Fruit fly (Drosophila melanogaster): ENCODE results near the gene Obp19b.

Obp19b gene

dm6 chrX:20423747-20424165 is 7.2 kb downstream of the Obp19b start, which contains the start of the genes Pp4-19C and cactin (continued):
- TF ChIP-seq topi (GFP tag; optimal IDR thresholded peaks at IDR 0.05), result peak; percentile 31
- TF ChIP-seq CG15336 (GFP tag; IDR thresholded peaks at IDR 0.05), result no peak
- TF ChIP-seq CG1621 (tag; optimal IDR thresholded peaks at IDR 0.05), result no peak
- TF ChIP-seq CG10669 (GFP tag; optimal IDR thresholded peaks at IDR 0.05), result no peak
- TF ChIP-seq CG6276 (GFP tag; optimal IDR thresholded peaks at IDR 0.05), result no peak
- no peak for TF ChIP-seq Hr4 (GFP tag; optimal IDR thresholded peaks at IDR 0.05)
- TF ChIP-seq CG8632 (GFP tag; optimal IDR thresholded peaks at IDR 0.05), result no peak
- no peak for TF ChIP-seq CG11902 (GFP tag; optimal IDR thresholded peaks at IDR 0.05)
- no peak for TF ChIP-seq Eip93F (GFP tag; optimal IDR thresholded peaks at IDR 0.05)
- no peak for TF ChIP-seq CG10631 (GFP tag; optimal IDR thresholded peaks at IDR 0.05)
- TF ChIP-seq lz (GFP tag; optimal IDR thresholded peaks at IDR 0.05), result peak; percentile 20
- no peak for TF ChIP-seq spab (GFP tag; optimal IDR thresholded peaks at IDR 0.05)
- TF ChIP-seq dsx (GFP tag; optimal IDR thresholded peaks at IDR 0.05; ENCODE audit: poor library complexity, severe bottlenecking), result no peak
- TF ChIP-seq fd85E (GFP tag; optimal IDR thresholded peaks at IDR 0.05), result no peak
- TF ChIP-seq achi (GFP tag; optimal IDR thresholded peaks at IDR 0.05), result no peak
- TF ChIP-seq CG3919 (GFP tag; optimal IDR thresholded peaks at IDR 0.05), result no peak

DNA sequence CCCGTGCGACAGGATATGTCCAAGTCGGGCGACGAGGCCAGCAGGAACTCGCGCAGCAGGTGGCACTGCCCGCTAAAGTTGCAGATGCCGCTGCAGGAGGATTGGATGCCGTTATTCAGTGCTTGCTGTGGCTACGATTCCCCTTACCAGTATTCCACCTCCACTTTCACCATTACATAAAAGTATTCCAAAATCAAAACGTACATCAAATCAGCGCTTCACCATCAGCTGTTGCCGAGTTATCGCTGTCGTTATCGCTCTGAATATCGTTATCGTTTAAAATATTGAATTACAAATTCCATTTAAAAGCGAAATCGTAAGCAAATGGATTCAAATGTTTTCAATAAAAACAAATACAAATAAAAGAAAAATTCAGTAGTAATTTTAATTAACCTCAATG is 10.3 kb downstream of the Obp19b start, which contains the start of gene CG15456:
Gene CG15456 (minus strand): TSS at position 225 of the 400 bp plus-strand sequence.
- no peak for TF ChIP-seq CG16779 (tag; optimal IDR thresholded peaks at IDR 0.05)

DNA sequence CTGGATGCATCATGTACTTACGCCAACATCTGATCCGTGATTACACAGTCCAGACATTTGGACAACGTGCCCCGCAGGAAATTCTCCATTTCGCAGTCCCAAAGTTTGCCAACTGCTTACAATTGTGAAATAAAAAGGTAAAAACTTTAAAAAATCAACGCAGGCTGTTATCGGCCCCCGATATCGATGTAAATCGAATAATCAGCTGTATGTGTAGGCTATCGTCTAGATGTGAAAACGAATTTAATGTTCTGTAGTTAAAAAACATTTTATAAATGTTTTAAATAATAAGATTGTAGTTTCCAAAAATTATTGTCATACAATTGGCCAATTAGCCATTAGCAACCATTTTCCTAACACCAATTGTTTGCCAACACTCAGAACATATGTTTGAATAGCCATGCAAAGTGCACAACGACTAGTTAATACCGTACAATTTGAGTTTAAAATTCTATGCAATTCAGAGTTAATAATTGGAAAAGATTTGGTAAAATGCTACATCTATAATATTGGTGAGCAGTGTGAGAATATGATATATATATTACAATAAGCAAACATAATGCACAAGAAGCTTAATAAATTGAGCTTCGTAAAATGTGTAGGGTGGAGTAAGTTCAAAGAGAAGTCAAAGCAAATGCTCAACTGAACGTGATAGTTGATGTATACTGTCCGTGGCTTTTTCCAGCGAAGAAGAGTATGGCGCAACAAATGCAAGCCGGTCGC is 13.1 kb downstream of the Obp19b start, which contains the start of the genes CG11710 and mal:
Gene CG11710 (minus strand): TSS at position 192 of the 723 bp plus-strand sequence.
Gene mal (plus strand): TSS at position 194 of the 723 bp plus-strand sequence.
- TF ChIP-seq CG11902 (GFP tag; optimal IDR thresholded peaks at IDR 0.05) (peak; percentile 73), acj6 (GFP tag; optimal IDR thresholded peaks at IDR 0.05) (peak; percentile 80), CG6163 (GFP tag; IDR thresholded peaks at IDR 0.05) (peak; percentile 61; the same call in 1 of the 3 replicates), CG34406 (GFP tag; optimal IDR thresholded peaks at IDR 0.05) (peak; percentile 73), CG6854 (GFP tag; optimal IDR thresholded peaks at IDR 0.05) (peak; percentile 76), CG10631 (GFP tag; optimal IDR thresholded peaks at IDR 0.05) (peak; percentile 81), CG8632 (GFP tag; optimal IDR thresholded peaks at IDR 0.05) (peak; percentile 65), CG8319 (GFP tag; optimal IDR thresholded peaks at IDR 0.05) (peak; percentile 72), cyc (GFP tag; optimal IDR thresholded peaks at IDR 0.05) (peak; percentile 87), Hr39 (GFP tag; optimal IDR thresholded peaks at IDR 0.05) (peak; percentile 83), esn (GFP tag; optimal IDR thresholded peaks at IDR 0.05) (peak; percentile 89), Sox14 (GFP tag; optimal IDR thresholded peaks at IDR 0.05) (peak; percentile 85), Lpt (GFP tag; optimal IDR thresholded peaks at IDR 0.05) (peak; percentile 65), achi (GFP tag; optimal IDR thresholded peaks at IDR 0.05) (no peak), Ets21C (GFP tag; optimal IDR thresholded peaks at IDR 0.05) (peak; percentile 73), CG6808 (GFP tag; optimal IDR thresholded peaks at IDR 0.05) (no peak), CG8119 (GFP tag; IDR thresholded peaks at IDR 0.05) (peak; percentile 85), CG6792 (GFP tag; optimal IDR thresholded peaks at IDR 0.05) (peak; percentile 74), CG16779 (tag; optimal IDR thresholded peaks at IDR 0.05) (no peak), fd59A (GFP tag; optimal IDR thresholded peaks at IDR 0.05) (no peak), svp (GFP tag) (no peak), OdsH (GFP tag; optimal IDR thresholded peaks at IDR 0.05) (peak; percentile 78), topi (GFP tag; optimal IDR thresholded peaks at IDR 0.05) (peak; percentile 89), lz (GFP tag; optimal IDR thresholded peaks at IDR 0.05) (peak; percentile 87), CG6276 (GFP tag; optimal IDR thresholded peaks at IDR 0.05) (no peak), Eip75B (GFP tag; optimal IDR thresholded peaks at IDR 0.05) (peak; percentile 80), Blimp-1 (GFP tag; optimal IDR thresholded peaks at IDR 0.05) (peak; percentile 74), Eip78C (GFP tag) (peak; percentile 95), net (GFP tag; optimal IDR thresholded peaks at IDR 0.05) (peak; percentile 56), salr (GFP tag; optimal IDR thresholded peaks at IDR 0.05) (no peak), CG3919 (GFP tag; optimal IDR thresholded peaks at IDR 0.05) (peak; percentile 84), Ets96B (tag; optimal IDR thresholded peaks at IDR 0.05) (peak; percentile 82), CG10669 (GFP tag; optimal IDR thresholded peaks at IDR 0.05) (peak; percentile 87), CG31627 (GFP tag; optimal IDR thresholded peaks at IDR 0.05) (peak; percentile 76), Met (GFP tag; optimal IDR thresholded peaks at IDR 0.05) (peak; percentile 90), CG9139 (GFP tag; optimal IDR thresholded peaks at IDR 0.05) (peak; percentile 76), Smox (GFP tag; optimal IDR thresholded peaks at IDR 0.05) (peak; percentile 83), CG4318 (GFP tag; optimal IDR thresholded peaks at IDR 0.05) (no peak), Gug (GFP tag; IDR thresholded peaks at IDR 0.05) (peak; percentile 68)
